Worm (Caenorhabditis elegans) whole organism, young adult: ENCODE measurements around the gene C28H8.3.

ENCODE experiments used
- F23B12.7 ChIP-seq: sonication (generic microtip); optimal IDR thresholded peaks from 2 replicates; lab custom pipeline; 2017; ENCODE audit warnings: missing genetic modification characterization, mild to moderate bottlenecking, missing compliant biosample characterization, antibody characterized with exemption, moderate library complexity; ENCODE audit not compliant: insufficient read depth
- F49E8.2 ChIP-seq: sonication (generic microtip); optimal IDR thresholded peaks from 3 replicates; lab custom pipeline; 2017; ENCODE audit warnings: missing genetic modification characterization, mild to moderate bottlenecking, missing compliant biosample characterization, antibody characterized with exemption, moderate library complexity; ENCODE audit not compliant: insufficient read depth
- ama-1 ChIP-seq, 3 experiments: fragments of 150-350 bp in 1 of 3; sonication (generic microtip) in 2 of 3; optimal IDR thresholded peaks; 2 replicates each; lab custom pipeline; 2014 to 2018; ENCODE audit warnings: missing biosample characterization in 2 of 3, missing genetic modification characterization in 2 of 3, missing genetic modification reagents in 2 of 3
- dpl-1 ChIP-seq: fragments of 150-350 bp; optimal IDR thresholded peaks from 2 replicates; lab custom pipeline; 2014; ENCODE audit warnings: missing biosample characterization, missing genetic modification reagents, missing genetic modification characterization
- nhr-179 ChIP-seq: sonication (generic microtip); optimal IDR thresholded peaks from 2 replicates; lab custom pipeline; 2016; ENCODE audit warnings: mild to moderate bottlenecking, missing genetic modification characterization, missing compliant biosample characterization
- snpc-4 ChIP-seq, 5 experiments: fragments of 150-350 bp in 1 of 5; sonication (generic microtip) in 4 of 5; optimal IDR thresholded peaks; 2 replicates each; lab custom pipeline; 2014 to 2018; ENCODE audit warnings: missing genetic modification characterization in 5 of 5, missing biosample characterization in 3 of 5, antibody characterized with exemption in 2 of 5, mild to moderate bottlenecking in 2 of 5, missing compliant biosample characterization in 2 of 5, missing genotype in 2 of 5, moderate library complexity in 2 of 5, missing genetic modification reagents in 1 of 5
- sptf-2 ChIP-seq: fragments of 200-800 bp; sonication (Bioruptor generic); optimal IDR thresholded peaks from 2 replicates; lab custom pipeline; 2018; ENCODE audit warnings: mild to moderate bottlenecking, missing genetic modification characterization, missing compliant biosample characterization
- unc-62 ChIP-seq: fragments of 150-350 bp; optimal IDR thresholded peaks from 2 replicates; lab custom pipeline; 2014; ENCODE audit warnings: missing biosample characterization, missing genetic modification reagents, missing genetic modification characterization

ce11 chrIII:5882284-5882683 lies 26.2 kb upstream of the C28H8.3 start:
- TF ChIP-seq F23B12.7 (tag; lab: Kevin White, UChicago) (no peak), ama-1 (optimal IDR thresholded peaks at IDR 0.05; lab: Kevin White, UChicago) (no peak), ama-1 (GFP tag; optimal IDR thresholded peaks at IDR 0.05; lab: Kevin White, UChicago) (no peak), unc-62 (GFP tag; lab: Kevin White, UChicago) (no peak), snpc-4 (GFP tag; optimal IDR thresholded peaks at IDR 0.05; lab: Kevin White, UChicago) (no peak), snpc-4 (tag; optimal IDR thresholded peaks at IDR 0.05; lab: Kevin White, UChicago) (no peak), sptf-2 (GFP tag; lab: Kevin White, UChicago) (no peak), nhr-179 (no peak), dpl-1 (no peak), F49E8.2 (no peak)
